Worm (Caenorhabditis elegans) whole organism, L4/young adult: ENCODE data around the gene tag-30.

ENCODE experiments used
- W03F9.2 ChIP-seq: fragments of 150-350 bp; optimal IDR thresholded peaks from 2 replicates; lab custom pipeline; 2014; ENCODE audit warnings: missing biosample characterization, missing genetic modification characterization
- dao-5 ChIP-seq: sonication (generic microtip); optimal IDR thresholded peaks from 2 replicates; lab custom pipeline; 2016; ENCODE audit warnings: missing genotype, missing genetic modification characterization, moderate library complexity, missing compliant biosample characterization
- him-1 ChIP-seq: sonication (generic microtip); optimal IDR thresholded peaks from 2 replicates; lab custom pipeline; 2016; ENCODE audit warnings: missing genotype, missing genetic modification reagents, missing genetic modification characterization, missing compliant biosample characterization

DNA sequence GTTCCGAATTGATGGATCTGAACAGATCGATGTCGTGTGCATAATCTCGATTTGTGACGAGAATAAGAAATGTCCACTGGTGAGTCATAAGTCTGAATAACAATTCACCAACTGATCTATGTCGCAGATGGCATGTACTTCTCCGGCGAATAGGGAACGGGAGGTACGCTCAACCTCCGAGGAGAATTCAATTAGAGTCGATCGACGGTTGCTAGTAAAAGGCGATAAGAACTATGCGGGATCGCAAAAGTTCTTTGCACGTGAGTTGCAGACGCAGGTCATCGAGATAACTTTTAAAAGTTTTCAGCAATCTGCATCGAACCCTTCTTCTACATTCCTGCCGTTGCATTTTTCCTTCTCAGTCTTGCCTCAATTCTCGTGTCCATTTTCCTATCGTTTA is 27.6 kb upstream of the tag-30 start:
- TF ChIP-seq W03F9.2 (no peak), him-1 (tag; lab: Kevin White, UChicago) (no peak), dao-5 (tag; lab: Kevin White, UChicago) (no peak)
